Worm (Caenorhabditis elegans) whole organism, L4 larva: Measurements from ENCODE around the gene haao-1.

Experiments used
- fos-1 ChIP-seq: fragments of 150-350 bp; optimal IDR thresholded peaks from 2 replicates; lab custom pipeline; 2014; ENCODE audit warnings: missing biosample characterization, missing genetic modification characterization
- pha-4 ChIP-seq, 2 experiments: fragments of 150-350 bp in 1 of 2; fragments of 200-800 bp in 1 of 2; sonication (Bioruptor generic) in 1 of 2; IDR thresholded peaks in 1 of 2; optimal IDR thresholded peaks in 1 of 2; 2 replicates each; pipeline versions ENCODE4 v1.3.6 to Lab custom; 2014 to 2022; ENCODE audit warnings: missing genetic modification characterization in 2 of 2, missing genetic modification reagents in 2 of 2, missing biosample characterization in 1 of 2, missing compliant biosample characterization in 1 of 2
- tra-1 ChIP-seq: fragments of 200-800 bp; sonication (Bioruptor generic); IDR thresholded peaks from 2 replicates; pipeline ENCODE4 v1.3.6; 2022; ENCODE audit warnings: missing genetic modification reagents, missing genetic modification characterization, missing compliant biosample characterization

ce11 chrV:9509597-9509996 is 4.9 kb downstream of the haao-1 start:
- no peak for TF ChIP-seq pha-4 (GFP tag; IDR thresholded peaks at IDR 0.05; lab: Robert Waterston, UW)
- TF ChIP-seq pha-4 (tag; optimal IDR thresholded peaks at IDR 0.05; lab: Kevin White, UChicago), result no peak
- TF ChIP-seq tra-1 (GFP tag; lab: Robert Waterston, UW), result no peak
- TF ChIP-seq fos-1 (tag; lab: Kevin White, UChicago), result no peak
